Worm (Caenorhabditis elegans) whole organism, L1 larva: ENCODE measurements around the gene F22E12.3.

ENCODE experiments used
- C04F5.9 ChIP-seq: sonication (generic microtip); optimal IDR thresholded peaks from 2 replicates; lab custom pipeline; 2016; ENCODE audit warnings: missing genetic modification characterization, missing compliant biosample characterization
- C16A3.4 ChIP-seq: fragments of 150-350 bp; optimal IDR thresholded peaks from 2 replicates; lab custom pipeline; 2014; ENCODE audit warnings: missing biosample characterization, missing genetic modification characterization
- Y116A8C.19 ChIP-seq: sonication (generic microtip); optimal IDR thresholded peaks from 2 replicates; lab custom pipeline; 2016; ENCODE audit warnings: missing compliant biosample characterization, missing genetic modification characterization, borderline replicate concordance
- alr-1 ChIP-seq: fragments of 200-800 bp; sonication (Bioruptor generic); optimal IDR thresholded peaks from 2 replicates; lab custom pipeline; 2018; ENCODE audit warnings: borderline replicate concordance, mild to moderate bottlenecking, missing genetic modification characterization, missing compliant biosample characterization
- aly-2 ChIP-seq: fragments of 150-350 bp; optimal IDR thresholded peaks from 2 replicates; lab custom pipeline; 2014; ENCODE audit warnings: missing biosample characterization, missing genetic modification characterization
- ama-1 ChIP-seq: fragments of 150-350 bp; optimal IDR thresholded peaks from 2 replicates; lab custom pipeline; 2014
- blmp-1 ChIP-seq: fragments of 150-350 bp; optimal IDR thresholded peaks from 2 replicates; lab custom pipeline; 2014; ENCODE audit warnings: missing biosample characterization, missing genetic modification characterization
- ceh-63 ChIP-seq: fragments of 200-800 bp; sonication (Bioruptor generic); optimal IDR thresholded peaks from 2 replicates; lab custom pipeline; 2018; ENCODE audit warnings: mild to moderate bottlenecking, missing genetic modification characterization, missing compliant biosample characterization
- ceh-82 ChIP-seq, 3 experiments: fragments of 150-350 bp in 1 of 3; sonication (generic microtip) in 2 of 3; optimal IDR thresholded peaks; 2 replicates each; lab custom pipeline; 2014 to 2017; ENCODE audit warnings: missing biosample characterization in 3 of 3, missing genetic modification characterization in 3 of 3
- ceh-88 ChIP-seq: fragments of 200-800 bp; sonication (Bioruptor generic); IDR thresholded peaks from 2 replicates; pipeline ENCODE4 v1.3.6; 2022; ENCODE audit warnings: missing genetic modification characterization, missing compliant biosample characterization
- ces-1 ChIP-seq: fragments of 150-350 bp; optimal IDR thresholded peaks from 2 replicates; lab custom pipeline; 2014; ENCODE audit warnings: missing biosample characterization, missing genetic modification reagents, missing genetic modification characterization
- efl-1 ChIP-seq, 4 experiments: fragments of 150-350 bp; optimal IDR thresholded peaks in 3 of 4; peaks in 1 of 4; 1 replicate in 1 of 4; 2 replicates in 3 of 4; lab custom pipeline; 2014; ENCODE audit warnings: missing biosample characterization in 2 of 4, missing genetic modification characterization in 2 of 4, missing genetic modification reagents in 2 of 4
- efl-3 ChIP-seq: fragments of 200-800 bp; sonication (Bioruptor generic); optimal IDR thresholded peaks from 2 replicates; lab custom pipeline; 2018; ENCODE audit warnings: mild to moderate bottlenecking, missing genetic modification characterization, missing compliant biosample characterization
- egl-13 ChIP-seq: sonication (generic microtip); optimal IDR thresholded peaks from 2 replicates; lab custom pipeline; 2016; ENCODE audit warnings: missing genotype, missing genetic modification reagents, missing genetic modification characterization, missing compliant biosample characterization
- egl-27 ChIP-seq, 2 experiments: fragments of 150-350 bp in 1 of 2; sonication (generic microtip); optimal IDR thresholded peaks; 3 replicates each; lab custom pipeline; 2017 to 2018; ENCODE audit warnings: missing biosample characterization in 2 of 2, missing genetic modification characterization in 2 of 2, missing genetic modification reagents in 2 of 2
- elt-2 ChIP-seq: sonication (generic microtip); optimal IDR thresholded peaks from 2 replicates; lab custom pipeline; 2016; ENCODE audit warnings: missing genetic modification characterization, mild to moderate bottlenecking, inconsistent platforms, missing compliant biosample characterization, missing genetic modification reagents
- ets-5 ChIP-seq: fragments of 200-800 bp; sonication (Bioruptor generic); IDR thresholded peaks from 2 replicates; pipeline ENCODE4 v1.3.6; 2022; ENCODE audit warnings: missing genetic modification characterization, missing compliant biosample characterization
- fkh-4 ChIP-seq: sonication (generic microtip); optimal IDR thresholded peaks from 2 replicates; lab custom pipeline; 2016; ENCODE audit warnings: missing compliant biosample characterization, missing genetic modification characterization, borderline replicate concordance
- grh-1 ChIP-seq: fragments of 200-800 bp; sonication (Bioruptor generic); IDR thresholded peaks from 2 replicates; pipeline ENCODE4 v1.3.6; 2022; ENCODE audit warnings: missing genetic modification reagents, missing genetic modification characterization, missing compliant biosample characterization
- irx-1 ChIP-seq: sonication (generic microtip); optimal IDR thresholded peaks from 2 replicates; lab custom pipeline; 2016; ENCODE audit warnings: missing genetic modification characterization, missing compliant biosample characterization
- jun-1 ChIP-seq: fragments of 150-350 bp; optimal IDR thresholded peaks from 2 replicates; lab custom pipeline; 2014; ENCODE audit warnings: missing biosample characterization, missing genetic modification reagents, missing genetic modification characterization
- lin-13 ChIP-seq: fragments of 150-350 bp; optimal IDR thresholded peaks from 2 replicates; lab custom pipeline; 2014; ENCODE audit warnings: missing biosample characterization, missing genetic modification reagents, missing genetic modification characterization
- lin-15B ChIP-seq: fragments of 150-350 bp; sonication (generic microtip); optimal IDR thresholded peaks from 3 replicates; lab custom pipeline; 2014; ENCODE audit warnings: missing biosample characterization, missing genetic modification characterization
- lin-35 ChIP-seq, 2 experiments: fragments of 150-350 bp; optimal IDR thresholded peaks; 2 replicates each; lab custom pipeline; 2014; ENCODE audit warnings: missing biosample characterization in 2 of 2, missing genetic modification characterization in 2 of 2, missing genetic modification reagents in 2 of 2
- lir-3 ChIP-seq: sonication (generic microtip); optimal IDR thresholded peaks from 2 replicates; lab custom pipeline; 2016; ENCODE audit warnings: mild to moderate bottlenecking, missing genetic modification characterization, moderate library complexity, missing compliant biosample characterization; ENCODE audit not compliant: poor library complexity
- mef-2 ChIP-seq: fragments of 150-350 bp; optimal IDR thresholded peaks from 2 replicates; lab custom pipeline; 2014; ENCODE audit warnings: missing biosample characterization, missing genetic modification characterization
- mep-1 ChIP-seq: fragments of 150-350 bp; optimal IDR thresholded peaks from 2 replicates; lab custom pipeline; 2014; ENCODE audit warnings: missing biosample characterization, missing genetic modification characterization
- nhr-12 ChIP-seq: sonication (generic microtip); optimal IDR thresholded peaks from 2 replicates; lab custom pipeline; 2017; ENCODE audit warnings: missing biosample characterization, missing genetic modification characterization
- nhr-19 ChIP-seq: fragments of 200-800 bp; sonication (Bioruptor generic); conservative IDR thresholded peaks from 2 replicates; pipeline ENCODE4 v1.3.6; 2022; ENCODE audit warnings: missing genetic modification characterization, missing compliant biosample characterization
- nhr-237 ChIP-seq: fragments of 150-350 bp; optimal IDR thresholded peaks from 2 replicates; lab custom pipeline; 2014; ENCODE audit warnings: missing biosample characterization, missing genetic modification characterization
- nhr-28 ChIP-seq: fragments of 150-350 bp; optimal IDR thresholded peaks from 2 replicates; lab custom pipeline; 2014; ENCODE audit warnings: missing biosample characterization, missing genetic modification characterization
- nhr-71 ChIP-seq: sonication (generic microtip); optimal IDR thresholded peaks from 2 replicates; lab custom pipeline; 2016; ENCODE audit warnings: mild to moderate bottlenecking, missing genetic modification characterization, moderate library complexity, missing compliant biosample characterization
- nhr-76 ChIP-seq: sonication (generic microtip); optimal IDR thresholded peaks from 2 replicates; lab custom pipeline; 2017; ENCODE audit warnings: missing biosample characterization, missing genetic modification characterization
- nhr-77 ChIP-seq: fragments of 150-350 bp; optimal IDR thresholded peaks from 2 replicates; lab custom pipeline; 2014; ENCODE audit warnings: missing biosample characterization, missing genetic modification characterization
- nhr-84 ChIP-seq: sonication (generic microtip); optimal IDR thresholded peaks from 2 replicates; lab custom pipeline; 2017; ENCODE audit warnings: missing biosample characterization, missing genetic modification characterization
- pag-3 ChIP-seq: sonication (generic microtip); optimal IDR thresholded peaks from 2 replicates; lab custom pipeline; 2017; ENCODE audit warnings: missing genetic modification characterization, mild to moderate bottlenecking, missing compliant biosample characterization, antibody characterized with exemption, borderline replicate concordance; ENCODE audit not compliant: insufficient read depth
- pqm-1 ChIP-seq: sonication (generic microtip); optimal IDR thresholded peaks from 3 replicates; lab custom pipeline; 2017; ENCODE audit warnings: missing biosample characterization, missing genetic modification characterization
- rnt-1 ChIP-seq: sonication (generic microtip); optimal IDR thresholded peaks from 2 replicates; lab custom pipeline; 2016; ENCODE audit warnings: mild to moderate bottlenecking, missing genetic modification characterization, moderate library complexity, missing compliant biosample characterization
- snpc-4 ChIP-seq: fragments of 150-350 bp; optimal IDR thresholded peaks from 2 replicates; lab custom pipeline; 2014; ENCODE audit warnings: missing biosample characterization, missing genetic modification characterization
- snu-23 ChIP-seq: sonication (generic microtip); optimal IDR thresholded peaks from 2 replicates; lab custom pipeline; 2016; ENCODE audit warnings: missing genetic modification characterization, missing compliant biosample characterization
- sup-37 ChIP-seq: fragments of 200-800 bp; sonication (Bioruptor generic); optimal IDR thresholded peaks from 2 replicates; lab custom pipeline; 2018; ENCODE audit warnings: mild to moderate bottlenecking, missing genetic modification characterization, missing compliant biosample characterization
- swsn-7 ChIP-seq: sonication (generic microtip); optimal IDR thresholded peaks from 2 replicates; lab custom pipeline; 2016; ENCODE audit warnings: missing genetic modification characterization, missing compliant biosample characterization
- tbx-2 ChIP-seq: sonication (generic microtip); optimal IDR thresholded peaks from 2 replicates; lab custom pipeline; 2016; ENCODE audit warnings: missing genetic modification characterization, missing compliant biosample characterization
- unc-130 ChIP-seq: fragments of 150-350 bp; optimal IDR thresholded peaks from 2 replicates; lab custom pipeline; 2017; ENCODE audit warnings: missing biosample characterization, missing genetic modification characterization, inconsistent platforms
- unc-86 ChIP-seq: sonication (generic microtip); optimal IDR thresholded peaks from 2 replicates; lab custom pipeline; 2016; ENCODE audit warnings: missing genetic modification characterization, missing compliant biosample characterization
- unc-98 ChIP-seq: fragments of 200-800 bp; sonication (Bioruptor generic); IDR thresholded peaks from 2 replicates; pipeline ENCODE4 v1.3.6; 2022; ENCODE audit warnings: missing genetic modification characterization, missing compliant biosample characterization
- zag-1 ChIP-seq: fragments of 150-350 bp; optimal IDR thresholded peaks from 2 replicates; lab custom pipeline; 2014; ENCODE audit warnings: missing biosample characterization, missing genetic modification characterization
- ztf-4 ChIP-seq: fragments of 150-350 bp; optimal IDR thresholded peaks from 2 replicates; lab custom pipeline; 2014; ENCODE audit warnings: missing biosample characterization, missing genetic modification characterization

The F22E12.3 gene

DNA sequence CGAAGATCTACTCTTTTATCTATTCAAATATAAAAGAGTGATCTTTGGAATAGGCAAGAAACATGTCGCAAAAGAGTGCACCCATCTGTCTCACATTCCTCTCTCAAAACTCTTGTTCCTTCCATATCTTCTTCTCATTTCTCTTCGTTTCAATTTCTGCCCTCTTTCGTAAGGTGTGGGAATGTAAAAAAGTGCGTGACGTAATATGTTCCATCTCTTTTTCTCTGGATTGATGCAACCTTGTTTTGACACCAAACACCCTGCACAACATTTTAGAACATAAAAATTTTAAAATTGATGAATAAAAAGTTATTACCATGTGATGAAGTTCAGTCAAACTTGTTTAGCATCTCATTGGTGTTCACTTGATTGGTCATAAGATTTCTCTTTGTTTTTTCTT, 3.9 kb upstream of the F22E12.3 start:
- peak; percentile 8 for TF ChIP-seq unc-130 (tag; lab: Kevin White, UChicago)
- no peak for TF ChIP-seq nhr-12 (tag; lab: Kevin White, UChicago)
- peak; percentile 9 for TF ChIP-seq blmp-1 (tag; lab: Kevin White, UChicago)
- no peak for TF ChIP-seq mep-1 (tag; lab: Kevin White, UChicago)
- no peak for TF ChIP-seq ceh-88 (GFP tag; lab: Robert Waterston, UW)
- no peak for TF ChIP-seq snu-23 (GFP tag; lab: Kevin White, UChicago)
- no peak for TF ChIP-seq nhr-71
- TF ChIP-seq alr-1 (tag; lab: Kevin White, UChicago): no peak
- no peak for TF ChIP-seq snpc-4
- peak; percentile 57 for TF ChIP-seq rnt-1 (tag; lab: Kevin White, UChicago)
- no peak for TF ChIP-seq ces-1 (GFP tag; lab: Kevin White, UChicago)
- no peak for TF ChIP-seq jun-1 (tag; lab: Kevin White, UChicago)
- no peak for TF ChIP-seq irx-1 (tag; lab: Kevin White, UChicago)
- no peak for TF ChIP-seq efl-1 (optimal IDR thresholded peaks at IDR 0.05; lab: Kevin White, UChicago)
- TF ChIP-seq efl-1 (GFP tag; optimal IDR thresholded peaks at IDR 0.05 in 1 of 2; lab: Kevin White, UChicago): no peak
- no peak for TF ChIP-seq mef-2 (tag; lab: Kevin White, UChicago)
- TF ChIP-seq grh-1: no peak
- TF ChIP-seq Y116A8C.19 (tag; lab: Kevin White, UChicago): no peak
- no peak for TF ChIP-seq nhr-28 (tag; lab: Kevin White, UChicago)
- no peak for TF ChIP-seq zag-1 (tag; lab: Kevin White, UChicago)
- no peak for TF ChIP-seq fkh-4
- TF ChIP-seq pag-3 (tag; lab: Kevin White, UChicago): peak; percentile 36
- TF ChIP-seq lin-35 (GFP tag; optimal IDR thresholded peaks at IDR 0.05; lab: Kevin White, UChicago): no peak
- no peak for TF ChIP-seq ztf-4 (tag; lab: Kevin White, UChicago)
- TF ChIP-seq nhr-84: no peak
- no peak for TF ChIP-seq sup-37 (GFP tag; lab: Kevin White, UChicago)

DNA sequence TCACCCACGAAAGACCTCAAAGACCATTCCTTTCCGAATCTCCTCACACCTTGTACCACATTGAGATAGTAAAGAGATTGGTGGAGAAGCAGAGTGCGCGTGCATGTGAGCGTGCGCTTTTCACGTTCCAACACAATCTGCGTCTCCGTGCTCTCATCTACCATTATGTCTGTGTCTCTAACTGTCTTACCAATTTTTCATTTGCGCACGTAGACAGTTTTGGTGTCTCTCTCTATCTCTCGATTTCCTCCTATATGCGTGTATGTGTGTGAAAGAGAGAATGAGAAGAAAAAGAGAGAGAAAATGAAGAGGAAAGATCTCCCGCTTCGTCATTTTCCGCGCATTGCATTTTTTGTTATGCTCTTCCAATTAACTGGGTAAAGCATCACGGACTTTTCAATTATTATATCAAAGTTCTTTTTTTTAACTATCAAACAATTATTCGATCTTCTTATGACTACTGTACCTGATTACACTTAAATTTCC, 3.5 kb upstream of the F22E12.3 start:
- TF ChIP-seq rnt-1 (tag; lab: Kevin White, UChicago) (peak; percentile 89), grh-1 (peak; percentile 74), unc-98 (GFP tag; lab: Robert Waterston, UW) (no peak; the same call in 1 of the 2 replicates), egl-27 (tag; optimal IDR thresholded peaks at IDR 0.05; lab: Kevin White, UChicago) (peak; percentile 92 to 99), tbx-2 (peak; percentile 95), elt-2 (peak; percentile 69), mef-2 (tag; lab: Kevin White, UChicago) (peak; percentile 70), unc-86 (peak; percentile 95), lin-13 (GFP tag; lab: Kevin White, UChicago) (peak; percentile 89), lir-3 (peak; percentile 75), ztf-4 (tag; lab: Kevin White, UChicago) (peak; percentile 96), ama-1 (lab: Kevin White, UChicago) (peak; percentile 76), ceh-63 (GFP tag; lab: Kevin White, UChicago) (no peak), zag-1 (tag; lab: Kevin White, UChicago) (peak; percentile 93), C04F5.9 (peak; percentile 50), nhr-77 (tag; lab: Kevin White, UChicago) (peak; percentile 96), nhr-19 (GFP tag; lab: Robert Waterston, UW) (peak; percentile 93), C16A3.4 (tag; lab: Kevin White, UChicago) (peak; percentile 95), unc-130 (tag; lab: Kevin White, UChicago) (peak; percentile 74), nhr-71 (peak; percentile 98), snpc-4 (peak; percentile 60), mep-1 (tag; lab: Kevin White, UChicago) (peak; percentile 95), swsn-7 (tag; lab: Kevin White, UChicago) (peak; percentile 95), ceh-82 (tag; optimal IDR thresholded peaks at IDR 0.05; lab: Kevin White, UChicago) (peak; percentile 93 to 95 (median 94)), nhr-237 (tag; lab: Kevin White, UChicago) (peak; percentile 96), pqm-1 (tag; lab: Kevin White, UChicago) (peak; percentile 38), Y116A8C.19 (tag; lab: Kevin White, UChicago) (no peak), efl-1 (optimal IDR thresholded peaks at IDR 0.05; lab: Kevin White, UChicago) (peak; percentile 85 to 91), efl-1 (GFP tag; optimal IDR thresholded peaks at IDR 0.05 in 1 of 2; lab: Kevin White, UChicago) (peak; percentile 55 to 96), lin-15B (tag; lab: Kevin White, UChicago) (peak; percentile 39), egl-13 (peak; percentile 93), fkh-4 (no peak), aly-2 (tag; lab: Kevin White, UChicago) (peak; percentile 78), pag-3 (tag; lab: Kevin White, UChicago) (no peak), efl-3 (no peak), ets-5 (GFP tag; lab: Robert Waterston, UW) (no peak), nhr-76 (tag; lab: Kevin White, UChicago) (peak; percentile 47)
